Worm (Caenorhabditis elegans) whole organism, early embryonic: ENCODE data around the gene C07C7.1.

Experiments
- F13C5.2 ChIP-seq: sonication (generic microtip); optimal IDR thresholded peaks from 2 replicates; lab custom pipeline; 2017; ENCODE audit warnings: mild to moderate bottlenecking, missing genetic modification characterization, inconsistent platforms, missing compliant biosample characterization
- aly-1 ChIP-seq: sonication (generic microtip); optimal IDR thresholded peaks from 2 replicates; lab custom pipeline; 2016; ENCODE audit warnings: missing genetic modification characterization, missing compliant biosample characterization
- ama-1 ChIP-seq: fragments of 150-350 bp; optimal IDR thresholded peaks from 2 replicates; lab custom pipeline; 2014
- ceh-13 ChIP-seq: fragments of 200-800 bp; sonication (Bioruptor generic); optimal IDR thresholded peaks from 2 replicates; lab custom pipeline; 2018; ENCODE audit warnings: mild to moderate bottlenecking, missing genetic modification characterization, missing compliant biosample characterization
- ets-7 ChIP-seq: sonication (generic microtip); optimal IDR thresholded peaks from 2 replicates; lab custom pipeline; 2016; ENCODE audit warnings: missing genotype, missing genetic modification characterization, missing compliant biosample characterization
- hmg-4 ChIP-seq: fragments of 200-800 bp; sonication (Bioruptor generic); optimal IDR thresholded peaks from 2 replicates; lab custom pipeline; 2018; ENCODE audit warnings: mild to moderate bottlenecking, missing genetic modification characterization, missing compliant biosample characterization

DNA sequence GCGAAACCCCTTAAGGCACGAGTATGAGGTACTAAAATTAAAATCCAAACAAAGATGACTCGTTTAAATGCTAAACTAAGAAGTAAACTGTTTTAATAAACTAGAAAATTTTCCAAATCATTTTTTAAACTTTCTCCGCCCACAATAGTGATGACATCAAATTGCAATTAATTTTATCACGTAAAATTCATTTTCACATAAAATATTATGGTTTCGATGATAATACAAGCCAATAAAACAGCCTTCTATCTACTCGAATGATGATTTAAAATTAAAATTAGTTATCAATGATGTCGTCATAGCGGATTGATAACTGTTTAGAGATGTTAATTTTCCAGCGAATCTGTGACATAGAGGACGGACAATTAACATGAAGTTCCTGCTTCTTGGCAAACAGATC lies 19.0 kb upstream of the C07C7.1 start, which contains the start of gene C07C7.3:
- TF ChIP-seq ama-1 (lab: Kevin White, UChicago) (no peak), hmg-4 (GFP tag; lab: Kevin White, UChicago) (no peak), ceh-13 (GFP tag; lab: Kevin White, UChicago) (no peak), F13C5.2 (tag; lab: Kevin White, UChicago) (no peak), aly-1 (tag; lab: Kevin White, UChicago) (no peak), ets-7 (tag; lab: Kevin White, UChicago) (no peak)
